Comparison of ENCODE assay signal across 2 fruit fly cellular contexts in the genomic region with DNA sequence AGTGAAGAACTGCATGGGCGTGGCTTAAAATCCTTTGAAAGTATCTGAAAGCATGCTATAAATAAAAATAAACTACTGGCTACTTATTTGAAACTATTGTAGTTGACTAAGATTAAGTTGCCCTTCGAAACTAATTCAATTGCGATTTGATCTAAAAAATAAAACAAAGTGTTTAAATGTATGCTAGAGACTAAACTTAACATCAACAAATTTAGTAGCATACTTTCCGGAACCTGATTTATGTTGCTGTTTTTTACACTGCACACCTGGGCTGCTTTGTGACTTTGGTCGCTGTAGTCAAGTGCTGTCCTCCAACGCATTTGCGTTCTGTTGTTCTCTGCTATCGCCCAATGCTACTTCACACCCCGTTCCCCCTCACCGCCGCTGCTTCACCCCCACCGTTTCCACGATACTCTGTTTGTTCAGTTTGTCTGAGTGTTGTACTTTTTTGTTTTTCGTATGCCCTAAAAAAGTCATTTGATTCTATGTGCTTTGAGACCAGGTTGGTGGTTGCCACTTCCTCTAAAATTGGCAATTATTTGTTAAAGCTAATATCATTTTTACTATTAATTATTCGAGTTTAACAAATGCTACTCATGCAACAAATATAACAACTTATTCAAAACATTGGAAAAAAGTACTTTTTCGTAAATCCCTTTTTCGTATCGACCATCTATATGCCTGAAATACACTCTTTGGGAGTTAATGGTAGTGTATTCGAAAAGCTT.
TF ChIP-seq lines count a peak whose summit lies in the region.

No protein-coding gene starts in this region.

TF ChIP-seq in whole organism, embryonic, 481 proteins besides CTCF, POLR2A, EP300 and RAD21 (continued from another document and continues in another):
- no peak for TF ChIP-seq ind (GFP tag; optimal IDR thresholded peaks at IDR 0.05; lab: Kevin White, UChicago)
- no peak for TF ChIP-seq toy (GFP tag; IDR thresholded peaks at IDR 0.05; lab: Robert Waterston, UW)
- no peak for TF ChIP-seq Elba2 (GFP tag; optimal IDR thresholded peaks at IDR 0.05; lab: Kevin White, UChicago)
- TF ChIP-seq CG10274 (GFP tag; optimal IDR thresholded peaks at IDR 0.05; lab: Kevin White, UChicago): peak; percentile 1
- peak; percentile 34 for TF ChIP-seq fd96Cb (tag; optimal IDR thresholded peaks at IDR 0.05; lab: Kevin White, UChicago)
- peak; percentile 54 for TF ChIP-seq PHDP (tag; optimal IDR thresholded peaks at IDR 0.05; lab: Kevin White, UChicago)
- no peak for TF ChIP-seq gcm (GFP tag; optimal IDR thresholded peaks at IDR 0.05; lab: Kevin White, UChicago)
- peak; percentile 38 for TF ChIP-seq Sox100B (GFP tag; optimal IDR thresholded peaks at IDR 0.05; lab: Kevin White, UChicago)
- no peak for TF ChIP-seq insv (GFP tag; optimal IDR thresholded peaks at IDR 0.05; lab: Kevin White, UChicago)
- peak; percentile 22; the same call in 1 of the 2 replicates for TF ChIP-seq sob (GFP tag; IDR thresholded peaks at IDR 0.05; lab: Robert Waterston, UW)
- peak; percentile 12 for TF ChIP-seq CG1603 (tag; optimal IDR thresholded peaks at IDR 0.05; lab: Kevin White, UChicago)
- TF ChIP-seq CG15601 (tag; optimal IDR thresholded peaks at IDR 0.05; lab: Kevin White, UChicago): peak; percentile 4
- TF ChIP-seq Ptx1 (GFP tag; IDR thresholded peaks at IDR 0.05; lab: Robert Waterston, UW): peak; percentile 65
- TF ChIP-seq CG7839 (tag; optimal IDR thresholded peaks at IDR 0.05; lab: Kevin White, UChicago): peak; percentile 46
- no peak for TF ChIP-seq CG6813 (GFP tag; optimal IDR thresholded peaks at IDR 0.05; lab: Kevin White, UChicago)
- no peak for TF ChIP-seq CG31224 (GFP tag; IDR thresholded peaks at IDR 0.05; lab: Robert Waterston, UW)
- peak; percentile 42 for TF ChIP-seq CG1233 (GFP tag; optimal IDR thresholded peaks at IDR 0.05; lab: Kevin White, UChicago)
- TF ChIP-seq CG15696 (tag; optimal IDR thresholded peaks at IDR 0.05; lab: Kevin White, UChicago): no peak
- TF ChIP-seq CG14860 (GFP tag; IDR thresholded peaks at IDR 0.05; lab: Robert Waterston, UW; ENCODE audit: partially characterized antibody): no peak
- no peak for TF ChIP-seq Atf-2 (GFP tag; optimal IDR thresholded peaks at IDR 0.05; lab: Kevin White, UChicago)
- no peak for TF ChIP-seq D (optimal IDR thresholded peaks at IDR 0.05; lab: Kevin White, UChicago)
- peak; percentile 31 for TF ChIP-seq D (GFP tag; optimal IDR thresholded peaks at IDR 0.05; lab: Kevin White, UChicago)
- TF ChIP-seq usp (GFP tag; optimal IDR thresholded peaks at IDR 0.05; lab: Kevin White, UChicago): no peak
- no peak for TF ChIP-seq Stat92E (GFP tag; optimal IDR thresholded peaks at IDR 0.05; lab: Kevin White, UChicago)
- no peak for TF ChIP-seq disco-r (GFP tag; optimal IDR thresholded peaks at IDR 0.05; lab: Kevin White, UChicago)
- TF ChIP-seq wor (GFP tag; IDR thresholded peaks at IDR 0.05; lab: Robert Waterston, UW): no peak
- peak; percentile 21 for TF ChIP-seq org-1 (GFP tag; optimal IDR thresholded peaks at IDR 0.05; lab: Kevin White, UChicago)
- peak; percentile 56; the same call in 2 of the 3 replicates for TF ChIP-seq dysf (GFP tag; IDR thresholded peaks at IDR 0.05; lab: Robert Waterston, UW)
- TF ChIP-seq rib (GFP tag; IDR thresholded peaks at IDR 0.05; lab: Robert Waterston, UW): no peak
- TF ChIP-seq Doc2 (GFP tag; IDR thresholded peaks at IDR 0.05; lab: Robert Waterston, UW): no peak
- no peak for TF ChIP-seq CG4282 (GFP tag; optimal IDR thresholded peaks at IDR 0.05; lab: Kevin White, UChicago)
- TF ChIP-seq CG18262 (tag; optimal IDR thresholded peaks at IDR 0.05; lab: Kevin White, UChicago): peak; percentile 50
- TF ChIP-seq CG2712 (tag; optimal IDR thresholded peaks at IDR 0.05; lab: Kevin White, UChicago): peak; percentile 30
- TF ChIP-seq CG12104 (GFP tag; optimal IDR thresholded peaks at IDR 0.05; lab: Kevin White, UChicago): peak; percentile 32
- TF ChIP-seq CG4424 (GFP tag; optimal IDR thresholded peaks at IDR 0.05; lab: Kevin White, UChicago): peak; percentile 13
- peak in 1 of 2 experiments; percentile 27 for TF ChIP-seq Eip74EF (GFP tag; optimal IDR thresholded peaks at IDR 0.05; lab: Kevin White, UChicago)
- no peak for TF ChIP-seq Ada2b (GFP tag; IDR thresholded peaks at IDR 0.05; lab: Robert Waterston, UW)
- no peak for TF ChIP-seq salm (tag; optimal IDR thresholded peaks at IDR 0.05; lab: Kevin White, UChicago)
- TF ChIP-seq CG3407 (GFP tag; optimal IDR thresholded peaks at IDR 0.05; lab: Kevin White, UChicago): no peak
- TF ChIP-seq CG30431 (GFP tag; optimal IDR thresholded peaks at IDR 0.05; lab: Kevin White, UChicago): no peak
- no peak for TF ChIP-seq wek (GFP tag; optimal IDR thresholded peaks at IDR 0.05; lab: Kevin White, UChicago)
- peak; percentile 22 for TF ChIP-seq CG12299 (tag; optimal IDR thresholded peaks at IDR 0.05; lab: Kevin White, UChicago)
- TF ChIP-seq dan (GFP tag; IDR thresholded peaks at IDR 0.05; lab: Robert Waterston, UW): no peak
- TF ChIP-seq onecut (GFP tag; IDR thresholded peaks at IDR 0.05; lab: Robert Waterston, UW): peak; percentile 4; the same call in 1 of the 2 replicates
- TF ChIP-seq CG1792 (GFP tag; optimal IDR thresholded peaks at IDR 0.05; lab: Kevin White, UChicago): no peak
- TF ChIP-seq CG17361 (GFP tag; IDR thresholded peaks at IDR 0.05; lab: Robert Waterston, UW): peak; percentile 60; the same call in 2 of the 3 replicates
- TF ChIP-seq Mes4 (GFP tag; optimal IDR thresholded peaks at IDR 0.05; lab: Kevin White, UChicago): no peak
- peak; percentile 19 for TF ChIP-seq D19B (GFP tag; optimal IDR thresholded peaks at IDR 0.05; lab: Kevin White, UChicago)
- TF ChIP-seq GATAe (GFP tag; conservative IDR thresholded peaks at IDR 0.05; lab: Robert Waterston, UW): peak; percentile 63
- TF ChIP-seq lilli (GFP tag; optimal IDR thresholded peaks at IDR 0.05; lab: Kevin White, UChicago): peak; percentile 10
- no peak for TF ChIP-seq HLHmδ (GFP tag; optimal IDR thresholded peaks at IDR 0.05; lab: Kevin White, UChicago)
- TF ChIP-seq Sox102F (GFP tag; optimal IDR thresholded peaks at IDR 0.05; lab: Kevin White, UChicago): peak; percentile 55
- TF ChIP-seq ATbp (GFP tag; optimal IDR thresholded peaks at IDR 0.05; lab: Kevin White, UChicago): peak; percentile 44
- no peak for TF ChIP-seq Hey (tag; optimal IDR thresholded peaks at IDR 0.05; lab: Kevin White, UChicago)
- TF ChIP-seq gfzf (GFP tag; optimal IDR thresholded peaks at IDR 0.05; lab: Kevin White, UChicago): no peak
- TF ChIP-seq CG8290 (GFP tag; optimal IDR thresholded peaks at IDR 0.05; lab: Kevin White, UChicago): peak; percentile 97
- peak; percentile 92 to 97 for TF ChIP-seq CG8290 (tag; optimal IDR thresholded peaks at IDR 0.05; lab: Kevin White, UChicago)
- no peak for TF ChIP-seq kni (GFP tag; optimal IDR thresholded peaks at IDR 0.05; lab: Kevin White, UChicago)
- no peak for TF ChIP-seq CG12219 (GFP tag; optimal IDR thresholded peaks at IDR 0.05; lab: Kevin White, UChicago)
- no peak for TF ChIP-seq fd102C (GFP tag; optimal IDR thresholded peaks at IDR 0.05; lab: Kevin White, UChicago)
- no peak for TF ChIP-seq ab (GFP tag; optimal IDR thresholded peaks at IDR 0.05; lab: Kevin White, UChicago)
- TF ChIP-seq Atf6 (GFP tag; IDR thresholded peaks at IDR 0.05; lab: Robert Waterston, UW): peak; percentile 64
- no peak for TF ChIP-seq CG3726 (GFP tag; IDR thresholded peaks at IDR 0.05; lab: Robert Waterston, UW)

TF ChIP-seq in whole organism, prepupa, 60 proteins besides CTCF, POLR2A, EP300 and RAD21 (continued from another document):
- TF ChIP-seq topi (GFP tag; optimal IDR thresholded peaks at IDR 0.05; lab: Kevin White, UChicago) (peak; percentile 62), fd59A (GFP tag; optimal IDR thresholded peaks at IDR 0.05; lab: Kevin White, UChicago) (no peak), net (GFP tag; optimal IDR thresholded peaks at IDR 0.05; lab: Kevin White, UChicago) (peak; percentile 2), CG6854 (GFP tag; optimal IDR thresholded peaks at IDR 0.05; lab: Kevin White, UChicago) (no peak), CG32006 (GFP tag; optimal IDR thresholded peaks at IDR 0.05; lab: Kevin White, UChicago) (peak; percentile 68), Hr4 (GFP tag; optimal IDR thresholded peaks at IDR 0.05; lab: Kevin White, UChicago) (peak; percentile 56), Lpt (GFP tag; optimal IDR thresholded peaks at IDR 0.05; lab: Kevin White, UChicago) (no peak), Sox102F (GFP tag; optimal IDR thresholded peaks at IDR 0.05; lab: Kevin White, UChicago) (peak; percentile 57), lz (GFP tag; optimal IDR thresholded peaks at IDR 0.05; lab: Kevin White, UChicago) (peak; percentile 61), CG8119 (GFP tag; IDR thresholded peaks at IDR 0.05; lab: Robert Waterston, UW) (no peak; the same call in 2 of the 3 replicates), CG6792 (GFP tag; optimal IDR thresholded peaks at IDR 0.05; lab: Kevin White, UChicago) (peak; percentile 37), pdm3 (GFP tag; optimal IDR thresholded peaks at IDR 0.05; lab: Kevin White, UChicago) (peak; percentile 50)
